Worm (Caenorhabditis elegans): Measurements from ENCODE around the gene slc-17.7.

ce11 chrV:9305116-9305515 is 38.8 kb upstream of the slc-17.7 start, which contains the start of gene F44A2.3:
- no peak for TF ChIP-seq T23F11.4 (GFP tag; optimal IDR thresholded peaks at IDR 0.05)
- TF ChIP-seq ama-1 (optimal IDR thresholded peaks at IDR 0.05) = no peak
- no peak for TF ChIP-seq madf-2 (tag; optimal IDR thresholded peaks at IDR 0.05)
- no peak for TF ChIP-seq fkh-10 (GFP tag; optimal IDR thresholded peaks at IDR 0.05)
- no peak for TF ChIP-seq ztf-16 (tag; optimal IDR thresholded peaks at IDR 0.05)
- no peak for TF ChIP-seq pros-1 (tag; optimal IDR thresholded peaks at IDR 0.05)
- TF ChIP-seq sox-2 (GFP tag; IDR thresholded peaks at IDR 0.05) = no peak
- TF ChIP-seq tbx-2 (tag; optimal IDR thresholded peaks at IDR 0.05) = no peak
- TF ChIP-seq lin-11 (tag; optimal IDR thresholded peaks at IDR 0.05) = no peak
- TF ChIP-seq pqm-1 (tag; optimal IDR thresholded peaks at IDR 0.05) = no peak
- no peak for TF ChIP-seq hlh-8 (tag; optimal IDR thresholded peaks at IDR 0.05)
- TF ChIP-seq dve-1 (tag; optimal IDR thresholded peaks at IDR 0.05) = no peak

Measured in whole organism, late embryonic.